Worm (Caenorhabditis elegans) whole organism, L4 larva: ENCODE results near the gene F58H1.3.
A peak's percentile ranks its signal among the peaks of the same experiment; 100 is the strongest.

Source experiments
- D1046.2 ChIP-seq: fragments of 200-800 bp; sonication (Bioruptor generic); IDR thresholded peaks from 2 replicates; pipeline ENCODE4 v1.3.6; 2022; ENCODE audit warnings: missing genetic modification characterization, missing compliant biosample characterization
- F26F4.8 ChIP-seq: fragments of 200-800 bp; sonication (Bioruptor generic); conservative IDR thresholded peaks from 2 replicates; pipeline ENCODE4 v1.3.6; 2022; ENCODE audit warnings: missing genetic modification characterization, missing compliant biosample characterization
- T26A8.4 ChIP-seq: fragments of 200-800 bp; sonication (Bioruptor generic); IDR thresholded peaks from 2 replicates; pipeline ENCODE4 v1.3.6; 2022; ENCODE audit warnings: missing genetic modification characterization, missing compliant biosample characterization
- aha-1 ChIP-seq: fragments of 150-350 bp; peaks from one replicate; lab custom pipeline; 2014; ENCODE audit warnings: missing biosample characterization, missing genetic modification characterization
- arid-1 ChIP-seq: fragments of 200-800 bp; sonication (Bioruptor generic); conservative IDR thresholded peaks from 2 replicates; pipeline ENCODE4 v1.3.6; 2022; ENCODE audit warnings: missing genetic modification reagents, missing genetic modification characterization, missing compliant biosample characterization
- ceh-28 ChIP-seq: fragments of 150-350 bp; optimal IDR thresholded peaks from 2 replicates; lab custom pipeline; 2014; ENCODE audit warnings: missing biosample characterization, missing genetic modification reagents, missing genetic modification characterization
- ceh-62 ChIP-seq: sonication (generic microtip); optimal IDR thresholded peaks from 2 replicates; lab custom pipeline; 2017; ENCODE audit warnings: missing biosample characterization, missing genetic modification characterization
- ceh-82 ChIP-seq: sonication (generic microtip); optimal IDR thresholded peaks from 2 replicates; lab custom pipeline; 2017; ENCODE audit warnings: missing biosample characterization, missing genetic modification characterization
- ctbp-1 ChIP-seq: fragments of 200-800 bp; sonication (Bioruptor generic); IDR thresholded peaks from 2 replicates; pipeline ENCODE4 v1.3.6; 2022; ENCODE audit warnings: missing genetic modification reagents, missing genetic modification characterization, missing compliant biosample characterization
- daf-12 ChIP-seq: fragments of 150-350 bp; optimal IDR thresholded peaks from 2 replicates; lab custom pipeline; 2014; ENCODE audit warnings: missing biosample characterization, missing genetic modification reagents, missing genetic modification characterization
- daf-19 ChIP-seq: fragments of 200-800 bp; sonication (Bioruptor generic); conservative IDR thresholded peaks from 2 replicates; pipeline ENCODE4 v1.3.6; 2022; ENCODE audit warnings: missing genetic modification characterization, missing compliant biosample characterization
- dmd-6 ChIP-seq: fragments of 200-800 bp; sonication (Bioruptor generic); IDR thresholded peaks from 2 replicates; pipeline ENCODE4 v1.3.6; 2022; ENCODE audit warnings: missing genetic modification reagents, missing genetic modification characterization, missing compliant biosample characterization
- dmd-8 ChIP-seq: fragments of 200-800 bp; sonication (Bioruptor generic); IDR thresholded peaks from 2 replicates; pipeline ENCODE4 v1.3.6; 2022; ENCODE audit warnings: missing genetic modification characterization, missing compliant biosample characterization
- dve-1 ChIP-seq: sonication (generic microtip); optimal IDR thresholded peaks from 2 replicates; lab custom pipeline; 2017; ENCODE audit warnings: antibody characterized with exemption, mild to moderate bottlenecking, missing genetic modification characterization, missing compliant biosample characterization; ENCODE audit not compliant: insufficient read depth
- fkh-10 ChIP-seq: fragments of 150-350 bp; optimal IDR thresholded peaks from 2 replicates; lab custom pipeline; 2014; ENCODE audit warnings: missing biosample characterization, missing genetic modification reagents, missing genetic modification characterization
- fos-1 ChIP-seq: fragments of 150-350 bp; optimal IDR thresholded peaks from 2 replicates; lab custom pipeline; 2014; ENCODE audit warnings: missing biosample characterization, missing genetic modification characterization
- hif-1 ChIP-seq, 2 experiments: sonication (generic microtip); optimal IDR thresholded peaks; 2 replicates each; lab custom pipeline; 2016 to 2017; ENCODE audit warnings: missing compliant biosample characterization in 2 of 2, missing genetic modification characterization in 2 of 2, missing genetic modification reagents in 2 of 2, missing genotype in 2 of 2, mild to moderate bottlenecking in 1 of 2
- lin-39 ChIP-seq: fragments of 150-350 bp; optimal IDR thresholded peaks from 2 replicates; lab custom pipeline; 2014; ENCODE audit warnings: missing biosample characterization, missing genetic modification reagents, missing genetic modification characterization
- madf-5 ChIP-seq, 2 experiments: fragments of 200-800 bp; sonication (Bioruptor generic); IDR thresholded peaks; 2 replicates each; pipeline ENCODE4 v1.3.6; 2022; ENCODE audit warnings: missing compliant biosample characterization in 2 of 2, missing genetic modification characterization in 2 of 2
- mep-1 ChIP-seq: fragments of 150-350 bp; sonication (generic microtip); optimal IDR thresholded peaks from 3 replicates; lab custom pipeline; 2014; ENCODE audit warnings: missing biosample characterization, missing genetic modification characterization
- mxl-3 ChIP-seq: fragments of 200-800 bp; sonication (Bioruptor generic); optimal IDR thresholded peaks from 2 replicates; lab custom pipeline; 2018; ENCODE audit warnings: mild to moderate bottlenecking, missing genetic modification characterization, missing compliant biosample characterization
- nhr-11 ChIP-seq: fragments of 150-350 bp; optimal IDR thresholded peaks from 2 replicates; lab custom pipeline; 2014; ENCODE audit warnings: missing biosample characterization, missing genetic modification characterization
- nhr-237 ChIP-seq: sonication (generic microtip); optimal IDR thresholded peaks from 2 replicates; lab custom pipeline; 2017; ENCODE audit warnings: missing biosample characterization, missing genetic modification characterization
- nhr-25 ChIP-seq: sonication (generic microtip); optimal IDR thresholded peaks from 2 replicates; lab custom pipeline; 2017; ENCODE audit warnings: missing genetic modification characterization, mild to moderate bottlenecking, missing compliant biosample characterization, antibody characterized with exemption, moderate library complexity, borderline replicate concordance; ENCODE audit not compliant: insufficient read depth
- nhr-41 ChIP-seq: fragments of 200-800 bp; sonication (Bioruptor generic); IDR thresholded peaks from 2 replicates; pipeline ENCODE4 v1.3.6; 2022; ENCODE audit warnings: missing genetic modification reagents, missing genetic modification characterization, missing compliant biosample characterization
- nhr-48 ChIP-seq: sonication (generic microtip); optimal IDR thresholded peaks from 2 replicates; lab custom pipeline; 2016; ENCODE audit warnings: mild to moderate bottlenecking, missing genetic modification characterization, missing compliant biosample characterization
- nhr-6 ChIP-seq: fragments of 150-350 bp; optimal IDR thresholded peaks from 2 replicates; lab custom pipeline; 2014; ENCODE audit warnings: missing biosample characterization, missing genetic modification characterization
- nhr-76 ChIP-seq: fragments of 150-350 bp; optimal IDR thresholded peaks from 2 replicates; lab custom pipeline; 2014; ENCODE audit warnings: missing biosample characterization, missing genetic modification characterization
- php-3 ChIP-seq: fragments of 200-800 bp; sonication (Bioruptor generic); IDR thresholded peaks from 2 replicates; pipeline ENCODE4 v1.3.6; 2022; ENCODE audit warnings: missing genetic modification reagents, missing genetic modification characterization, missing compliant biosample characterization
- saeg-2 ChIP-seq: fragments of 200-800 bp; sonication (Bioruptor generic); IDR thresholded peaks from 2 replicates; pipeline ENCODE4 v1.3.6; 2022; ENCODE audit warnings: missing genetic modification reagents, missing genetic modification characterization, missing compliant biosample characterization
- set-16 ChIP-seq: fragments of 200-800 bp; sonication (Bioruptor generic); IDR thresholded peaks from 2 replicates; pipeline ENCODE4 v1.3.6; 2022; ENCODE audit warnings: missing genetic modification reagents, missing genetic modification characterization, missing compliant biosample characterization
- snpc-4 ChIP-seq: fragments of 150-350 bp; optimal IDR thresholded peaks from 2 replicates; lab custom pipeline; 2014; ENCODE audit warnings: missing biosample characterization, missing genetic modification characterization
- tag-97 ChIP-seq: fragments of 200-800 bp; sonication (Bioruptor generic); IDR thresholded peaks from 2 replicates; pipeline ENCODE4 v1.3.6; 2022; ENCODE audit warnings: missing genetic modification characterization, missing compliant biosample characterization
- unc-130 ChIP-seq: sonication (generic microtip); optimal IDR thresholded peaks from 2 replicates; lab custom pipeline; 2016; ENCODE audit warnings: missing genetic modification reagents, missing genetic modification characterization, missing compliant biosample characterization
- unc-62 ChIP-seq, 3 experiments: fragments of 150-350 bp in 1 of 3; sonication (generic microtip); optimal IDR thresholded peaks in 2 of 3; peaks in 1 of 3; 1 replicate in 1 of 3; 2 replicates in 2 of 3; lab custom pipeline; 2014 to 2017; ENCODE audit warnings: missing biosample characterization in 3 of 3, missing genetic modification characterization in 3 of 3, missing genetic modification reagents in 3 of 3, missing genotype in 1 of 3
- vab-7 ChIP-seq: fragments of 200-800 bp; sonication (Bioruptor generic); IDR thresholded peaks from 2 replicates; pipeline ENCODE4 v1.3.6; 2022; ENCODE audit warnings: missing genetic modification reagents, missing genetic modification characterization, missing compliant biosample characterization
- zip-11 ChIP-seq: fragments of 200-800 bp; sonication (Bioruptor generic); IDR thresholded peaks from 2 replicates; pipeline ENCODE4 v1.3.6; 2022; ENCODE audit warnings: missing genetic modification characterization, missing compliant biosample characterization
- ztf-7 ChIP-seq: fragments of 150-350 bp; optimal IDR thresholded peaks from 2 replicates; lab custom pipeline; 2014; ENCODE audit warnings: missing biosample characterization, missing genetic modification characterization

The F58H1.3 gene

DNA sequence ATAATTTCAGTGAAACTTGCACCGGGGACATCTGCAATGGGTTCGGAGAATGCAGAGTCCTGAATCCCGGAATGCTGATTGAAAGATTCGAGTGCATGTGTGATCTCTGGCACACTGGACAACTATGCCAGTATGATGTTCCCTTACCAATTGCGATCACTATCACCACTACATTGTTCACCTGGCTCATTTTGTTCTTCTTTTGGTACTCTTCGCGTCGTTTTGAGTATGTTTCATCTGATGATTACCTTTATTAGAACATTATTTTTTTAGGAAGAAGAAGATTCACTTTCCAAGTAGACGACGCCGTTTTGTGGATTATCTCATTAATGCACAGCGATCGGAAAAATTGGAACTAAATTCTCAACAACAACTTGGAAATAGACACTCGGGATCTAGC, 10.0 kb downstream of the F58H1.3 start:
- TF ChIP-seq dmd-8 (GFP tag; lab: Robert Waterston, UW), result no peak
- TF ChIP-seq php-3 (GFP tag; lab: Robert Waterston, UW), result no peak
- TF ChIP-seq fos-1 (tag; lab: Kevin White, UChicago), result no peak
- TF ChIP-seq set-16 (GFP tag; lab: Robert Waterston, UW), result no peak
- no peak for TF ChIP-seq ceh-62 (tag; lab: Kevin White, UChicago)
- TF ChIP-seq arid-1 (GFP tag; lab: Robert Waterston, UW), result no peak
- TF ChIP-seq unc-62 (GFP tag; optimal IDR thresholded peaks at IDR 0.05 in 1 of 2; lab: Kevin White, UChicago), result peak in 1 of 2 experiments; percentile 92
- no peak for TF ChIP-seq unc-62 (tag; optimal IDR thresholded peaks at IDR 0.05; lab: Kevin White, UChicago)
- TF ChIP-seq nhr-6 (tag; lab: Kevin White, UChicago), result no peak
- TF ChIP-seq ceh-28, result no peak
- TF ChIP-seq tag-97 (GFP tag; lab: Robert Waterston, UW), result no peak
- TF ChIP-seq aha-1 (tag; lab: Kevin White, UChicago), result peak; percentile 78
- no peak for TF ChIP-seq nhr-48 (tag; lab: Kevin White, UChicago)
- TF ChIP-seq, all 104 proteins: peak for 2

ce11 chrV:11945429-11945828, 11.7 kb downstream of the F58H1.3 start:
- TF ChIP-seq aha-1 (tag; lab: Kevin White, UChicago), result peak; percentile 94
- TF ChIP-seq dve-1, result no peak
- TF ChIP-seq, all 104 proteins: peak for 1

- TF ChIP-seq madf-5 (GFP tag; IDR thresholded peaks at IDR 0.05; lab: Robert Waterston, UW) (no peak), dmd-6 (GFP tag; lab: Robert Waterston, UW) (no peak), mep-1 (tag; lab: Kevin White, UChicago) (no peak), ztf-7 (no peak), D1046.2 (GFP tag; lab: Robert Waterston, UW) (no peak), vab-7 (no peak), hif-1 (tag; optimal IDR thresholded peaks at IDR 0.05; lab: Kevin White, UChicago) (no peak), fkh-10 (no peak), nhr-76 (tag; lab: Kevin White, UChicago) (no peak), nhr-25 (tag; lab: Kevin White, UChicago) (no peak), nhr-41 (GFP tag; lab: Robert Waterston, UW) (no peak), T26A8.4 (GFP tag; lab: Robert Waterston, UW) (no peak), ceh-82 (tag; lab: Kevin White, UChicago) (no peak), ctbp-1 (GFP tag; lab: Robert Waterston, UW) (no peak)
- TF ChIP-seq, all 104 proteins: peak for 0
Measured at ce11 chrV:11946818-11947217, 13.0 kb downstream of the F58H1.3 start.

ce11 chrV:11947414-11947954, 13.7 kb downstream of the F58H1.3 start:
- TF ChIP-seq T26A8.4 (GFP tag; lab: Robert Waterston, UW) (no peak), daf-12 (tag; lab: Kevin White, UChicago) (no peak), nhr-237 (no peak), saeg-2 (GFP tag; lab: Robert Waterston, UW) (no peak), mxl-3 (GFP tag; lab: Kevin White, UChicago) (no peak), lin-39 (tag; lab: Kevin White, UChicago) (no peak), zip-11 (GFP tag; lab: Robert Waterston, UW) (no peak), snpc-4 (no peak), dmd-8 (GFP tag; lab: Robert Waterston, UW) (no peak), F26F4.8 (GFP tag; lab: Robert Waterston, UW) (no peak), arid-1 (GFP tag; lab: Robert Waterston, UW) (no peak), ceh-82 (tag; lab: Kevin White, UChicago) (no peak), nhr-11 (no peak), unc-130 (no peak), daf-19 (GFP tag; lab: Robert Waterston, UW) (no peak)
